Worm (Caenorhabditis elegans) whole organism, mixed stage, embryonic: ENCODE results near the gene hlh-27.

Experiments
- blmp-1 ChIP-seq: fragments of 150-350 bp; optimal IDR thresholded peaks from 2 replicates; lab custom pipeline; 2014; ENCODE audit warnings: missing biosample characterization, missing genetic modification characterization
- ceh-39 ChIP-seq: fragments of 150-350 bp; optimal IDR thresholded peaks from 2 replicates; lab custom pipeline; 2014; ENCODE audit warnings: missing biosample characterization, missing genetic modification characterization
- lin-13 ChIP-seq: fragments of 150-350 bp; optimal IDR thresholded peaks from 2 replicates; lab custom pipeline; 2014; ENCODE audit warnings: missing biosample characterization, missing genetic modification characterization
- nhr-12 ChIP-seq: fragments of 150-350 bp; optimal IDR thresholded peaks from 2 replicates; lab custom pipeline; 2014; ENCODE audit warnings: missing biosample characterization, missing genetic modification characterization
- nhr-28 ChIP-seq: fragments of 150-350 bp; optimal IDR thresholded peaks from 2 replicates; lab custom pipeline; 2014; ENCODE audit warnings: missing biosample characterization, missing genetic modification characterization
- pha-4 ChIP-seq: fragments of 150-350 bp; optimal IDR thresholded peaks from 2 replicates; lab custom pipeline; 2018; ENCODE audit warnings: missing biosample characterization, missing genetic modification reagents, missing genetic modification characterization
- snpc-4 ChIP-seq: fragments of 150-350 bp; optimal IDR thresholded peaks from 2 replicates; lab custom pipeline; 2014; ENCODE audit warnings: missing biosample characterization, missing genetic modification characterization
- sptf-1 ChIP-seq: sonication (generic microtip); optimal IDR thresholded peaks from 2 replicates; lab custom pipeline; 2017; ENCODE audit warnings: mild to moderate bottlenecking, missing genetic modification characterization, moderate library complexity, missing compliant biosample characterization
- unc-39 ChIP-seq: fragments of 150-350 bp; optimal IDR thresholded peaks from 2 replicates; lab custom pipeline; 2014; ENCODE audit warnings: missing biosample characterization, missing genetic modification characterization

ce11 chrII:5537524-5537923, 2.5 kb downstream of the hlh-27 start, which contains the start of gene C17C3.11:
- TF ChIP-seq sptf-1 (tag; lab: Kevin White, UChicago) (no peak), nhr-12 (tag; lab: Kevin White, UChicago) (no peak), ceh-39 (tag; lab: Kevin White, UChicago) (no peak), lin-13 (tag; lab: Kevin White, UChicago) (no peak), snpc-4 (tag; lab: Kevin White, UChicago) (no peak), blmp-1 (tag; lab: Kevin White, UChicago) (no peak), unc-39 (tag; lab: Kevin White, UChicago) (no peak), nhr-28 (tag; lab: Kevin White, UChicago) (no peak), pha-4 (no peak)
